Fruit fly (Drosophila melanogaster) whole organism, embryonic: Measurements from ENCODE around the gene CG17633.

Experiments
- Atf-2 ChIP-seq: fragments of 200-800 bp; sonication (Bioruptor generic); optimal IDR thresholded peaks from 2 replicates; lab custom pipeline; 2016; ENCODE audit warnings: missing biosample characterization, missing genetic modification characterization
- BtbVII ChIP-seq: fragments of 200-800 bp; sonication (Bioruptor generic); optimal IDR thresholded peaks from 3 replicates; lab custom pipeline; 2017; ENCODE audit warnings: missing biosample characterization, mild to moderate bottlenecking, missing genetic modification characterization
- CG10543 ChIP-seq: fragments of 200-800 bp; sonication (Bioruptor generic); optimal IDR thresholded peaks from 3 replicates; lab custom pipeline; 2017; ENCODE audit warnings: missing biosample characterization, mild to moderate bottlenecking, missing genetic modification characterization, moderate library complexity
- CG12155 ChIP-seq: fragments of 200-800 bp; sonication (Bioruptor generic); optimal IDR thresholded peaks from 3 replicates; lab custom pipeline; 2016; ENCODE audit warnings: missing biosample characterization, missing genetic modification characterization
- CG13894 ChIP-seq: fragments of 200-800 bp; sonication (Bioruptor generic); optimal IDR thresholded peaks from 3 replicates; lab custom pipeline; 2018; ENCODE audit warnings: missing biosample characterization, mild to moderate bottlenecking, missing genetic modification characterization, moderate library complexity
- CG1603 ChIP-seq: fragments of 200-800 bp; sonication (Bioruptor generic); optimal IDR thresholded peaks from 2 replicates; lab custom pipeline; 2019; ENCODE audit warnings: missing biosample characterization, mild to moderate bottlenecking, missing genetic modification characterization, moderate library complexity
- CG16779 ChIP-seq: fragments of 200-800 bp; sonication (Bioruptor generic); IDR thresholded peaks from 2 replicates; pipeline ENCODE4 v1.3.6; 2022; ENCODE audit warnings: missing biosample characterization, missing genetic modification characterization
- CG2712 ChIP-seq: fragments of 200-800 bp; optimal IDR thresholded peaks from 3 replicates; lab custom pipeline; 2019; ENCODE audit warnings: missing biosample characterization, mild to moderate bottlenecking, missing genetic modification characterization, moderate library complexity
- CG31224 ChIP-seq: fragments of 200-800 bp; sonication (Bioruptor generic); IDR thresholded peaks from 2 replicates; pipeline ENCODE4 v1.3.6; 2022; ENCODE audit warnings: missing biosample characterization, missing genetic modification characterization
- CG5953 ChIP-seq: fragments of 200-800 bp; sonication (Bioruptor generic); IDR thresholded peaks from 2 replicates; pipeline ENCODE4 v1.3.6; 2022; ENCODE audit warnings: missing biosample characterization, missing genetic modification characterization
- CG6683 ChIP-seq: fragments of 200-800 bp; sonication (Bioruptor generic); optimal IDR thresholded peaks from 2 replicates; lab custom pipeline; 2017; ENCODE audit warnings: missing biosample characterization, mild to moderate bottlenecking, missing genetic modification characterization, missing genetic modification reagents
- CG6813 ChIP-seq: fragments of 200-800 bp; sonication (Bioruptor generic); optimal IDR thresholded peaks from 2 replicates; lab custom pipeline; 2017; ENCODE audit warnings: missing biosample characterization, missing genetic modification characterization, mild to moderate bottlenecking, moderate library complexity, missing genetic modification reagents
- CG7839 ChIP-seq: fragments of 200-800 bp; sonication (Bioruptor generic); optimal IDR thresholded peaks from 3 replicates; lab custom pipeline; 2018; ENCODE audit warnings: missing biosample characterization, mild to moderate bottlenecking, missing genetic modification characterization, moderate library complexity
- CG8290 ChIP-seq, 3 experiments: fragments of 200-800 bp; sonication (Bioruptor generic); optimal IDR thresholded peaks; 2 replicates each; lab custom pipeline; 2016 to 2019; ENCODE audit warnings: missing biosample characterization in 3 of 3, missing genetic modification characterization in 3 of 3, mild to moderate bottlenecking in 2 of 3, moderate library complexity in 1 of 3
- CG9797 ChIP-seq: fragments of 200-800 bp; sonication (Bioruptor generic); optimal IDR thresholded peaks from 3 replicates; lab custom pipeline; 2018; ENCODE audit warnings: missing biosample characterization, mild to moderate bottlenecking, missing genetic modification characterization
- CHES-1-like ChIP-seq: fragments of 200-800 bp; sonication (Bioruptor generic); optimal IDR thresholded peaks from 2 replicates; lab custom pipeline; 2016; ENCODE audit warnings: missing biosample characterization, missing genetic modification characterization
- D ChIP-seq, 2 experiments: fragments of 200-800 bp in 1 of 2; fragments of >200 bp in 1 of 2; sonication (Bioruptor generic) in 1 of 2; optimal IDR thresholded peaks; 2 replicates in 1 of 2; 3 replicates in 1 of 2; lab custom pipeline; 2017; ENCODE audit warnings: mild to moderate bottlenecking in 1 of 2, missing biosample characterization in 1 of 2, missing genetic modification characterization in 1 of 2, missing genetic modification reagents in 1 of 2
- Deaf1 ChIP-seq: fragments of 200-800 bp; optimal IDR thresholded peaks from 3 replicates; lab custom pipeline; 2019; ENCODE audit warnings: missing biosample characterization, mild to moderate bottlenecking, missing genetic modification characterization, moderate library complexity
- Drgx ChIP-seq: fragments of 200-800 bp; sonication (Bioruptor generic); IDR thresholded peaks from 2 replicates; pipeline ENCODE4 v1.3.6; 2022; ENCODE audit warnings: missing biosample characterization, missing genetic modification characterization
- Ets65A ChIP-seq: fragments of 200-800 bp; sonication (Bioruptor generic); peaks from one replicate; lab custom pipeline; 2016; ENCODE audit warnings: missing biosample characterization, missing genetic modification characterization
- Rx ChIP-seq: fragments of 200-800 bp; sonication (Bioruptor generic); IDR thresholded peaks from 2 replicates; pipeline ENCODE4 v1.3.6; 2022; ENCODE audit warnings: missing biosample characterization, missing genetic modification characterization
- Taf1 ChIP-seq: fragments of 200-800 bp; sonication (Bioruptor generic); IDR thresholded peaks from 2 replicates; pipeline ENCODE4 v1.3.6; 2022; ENCODE audit warnings: missing biosample characterization, missing genetic modification characterization
- Trl ChIP-seq, 3 experiments: fragments of >200 bp in 2 of 3; fragments of 200-800 bp in 1 of 3; sonication (Bioruptor generic) in 1 of 3; optimal IDR thresholded peaks; 2 replicates in 1 of 3; 3 replicates in 2 of 3; lab custom pipeline; 2016 to 2017; ENCODE audit warnings: missing biosample characterization in 1 of 3, missing genetic modification characterization in 1 of 3
- abd-A ChIP-seq: fragments of 200-800 bp; sonication (Bioruptor generic); optimal IDR thresholded peaks from 3 replicates; lab custom pipeline; 2019; ENCODE audit warnings: missing biosample characterization, mild to moderate bottlenecking, missing genetic modification characterization, moderate library complexity
- bcd ChIP-seq: fragments of 200-800 bp; sonication (Bioruptor generic); optimal IDR thresholded peaks from 2 replicates; lab custom pipeline; 2017; ENCODE audit warnings: missing biosample characterization, mild to moderate bottlenecking, missing genetic modification characterization
- chm ChIP-seq: fragments of 200-800 bp; sonication (Bioruptor generic); IDR thresholded peaks from 2 replicates; pipeline ENCODE4 v1.3.6; 2022; ENCODE audit warnings: missing biosample characterization, missing genetic modification characterization
- en ChIP-seq: fragments of 200-800 bp; sonication (Bioruptor generic); optimal IDR thresholded peaks from 2 replicates; lab custom pipeline; 2016; ENCODE audit warnings: missing biosample characterization, missing genetic modification characterization
- ewg ChIP-seq: fragments of 200-800 bp; sonication (Bioruptor generic); optimal IDR thresholded peaks from 3 replicates; lab custom pipeline; 2017; ENCODE audit warnings: mild to moderate bottlenecking, missing biosample characterization, missing genetic modification reagents, missing genetic modification characterization
- eyg ChIP-seq: fragments of 200-800 bp; sonication (Bioruptor generic); optimal IDR thresholded peaks from 3 replicates; lab custom pipeline; 2016; ENCODE audit warnings: missing biosample characterization, missing genetic modification characterization
- fd102C ChIP-seq: fragments of 200-800 bp; sonication (Bioruptor generic); optimal IDR thresholded peaks from 2 replicates; lab custom pipeline; 2018; ENCODE audit warnings: missing biosample characterization, mild to moderate bottlenecking, missing genetic modification characterization, moderate library complexity
- fru ChIP-seq: fragments of >200 bp; optimal IDR thresholded peaks from 2 replicates; lab custom pipeline; 2017
- gcm ChIP-seq: fragments of 200-800 bp; sonication (Bioruptor generic); optimal IDR thresholded peaks from 2 replicates; lab custom pipeline; 2019; ENCODE audit warnings: missing biosample characterization, mild to moderate bottlenecking, missing genetic modification characterization, moderate library complexity
- gfzf ChIP-seq: fragments of 200-800 bp; sonication (Bioruptor generic); optimal IDR thresholded peaks from 2 replicates; lab custom pipeline; 2016; ENCODE audit warnings: missing biosample characterization, mild to moderate bottlenecking, missing genetic modification characterization, moderate library complexity
- her ChIP-seq: fragments of 200-800 bp; sonication (Bioruptor generic); optimal IDR thresholded peaks from 2 replicates; lab custom pipeline; 2016; ENCODE audit warnings: missing biosample characterization, missing genetic modification characterization
- jigr1 ChIP-seq: fragments of 200-800 bp; sonication (Bioruptor generic); IDR thresholded peaks from 3 replicates; pipeline ENCODE4 v1.3.6; 2022; ENCODE audit warnings: missing biosample characterization, missing genetic modification characterization
- knrl ChIP-seq: fragments of 200-800 bp; sonication (Bioruptor generic); IDR thresholded peaks from 3 replicates; pipeline ENCODE4 v1.3.6; 2022; ENCODE audit warnings: missing biosample characterization, missing genetic modification characterization; ENCODE audit not compliant: partially characterized antibody
- onecut ChIP-seq: fragments of 200-800 bp; sonication (Bioruptor generic); IDR thresholded peaks from 2 replicates; pipeline ENCODE4 v1.3.6; 2022; ENCODE audit warnings: missing biosample characterization, missing genetic modification characterization
- org-1 ChIP-seq: fragments of 200-800 bp; sonication (Bioruptor generic); optimal IDR thresholded peaks from 2 replicates; lab custom pipeline; 2017; ENCODE audit warnings: missing biosample characterization, missing genetic modification characterization
- p53 ChIP-seq: fragments of 200-800 bp; sonication (Bioruptor generic); optimal IDR thresholded peaks from 2 replicates; lab custom pipeline; 2016; ENCODE audit warnings: missing biosample characterization, missing genetic modification characterization
- sim ChIP-seq: fragments of 200-800 bp; sonication (Bioruptor generic); IDR thresholded peaks from 2 replicates; pipeline ENCODE4 v1.3.6; 2022; ENCODE audit warnings: missing biosample characterization, missing genetic modification characterization
- twi ChIP-seq: fragments of 200-800 bp; optimal IDR thresholded peaks from 2 replicates; lab custom pipeline; 2019; ENCODE audit warnings: missing biosample characterization, mild to moderate bottlenecking, missing genetic modification characterization, moderate library complexity
- zfh2 ChIP-seq: fragments of 200-800 bp; sonication (Bioruptor generic); optimal IDR thresholded peaks from 2 replicates; lab custom pipeline; 2016; ENCODE audit warnings: missing biosample characterization, missing genetic modification characterization

The CG17633 gene

dm6 chr2L:9737803-9738202 lies 31.1 kb upstream of the CG17633 start (continued):
- TF ChIP-seq en (GFP tag; lab: Kevin White, UChicago) = no peak
- peak; percentile 23 for TF ChIP-seq CG1603 (tag; lab: Kevin White, UChicago)
- TF ChIP-seq CG2712 (tag; lab: Kevin White, UChicago) = peak; percentile 18
- peak; percentile 33 for TF ChIP-seq bcd (GFP tag; lab: Kevin White, UChicago)

dm6 chr2L:9739685-9740084 lies 29.2 kb upstream of the CG17633 start:
- TF ChIP-seq onecut (GFP tag; lab: Robert Waterston, UW) (peak; percentile 67), CG6683 (no peak)
- TF ChIP-seq, all 482 proteins: peak for 1

- TF ChIP-seq Ets65A (GFP tag; lab: Kevin White, UChicago) (peak; percentile 75), jigr1 (GFP tag; lab: Robert Waterston, UW) (no peak), CG16779 (GFP tag; lab: Robert Waterston, UW) (0 out of 2 replicates have a peak, but pooled peaks have one; percentile 24), BtbVII (GFP tag; lab: Kevin White, UChicago) (no peak), CG13894 (tag; lab: Kevin White, UChicago) (peak; percentile 39), knrl (0 out of 3 replicates have a peak, but pooled peaks have one; percentile 7), CG8290 (GFP tag; optimal IDR thresholded peaks at IDR 0.05; lab: Kevin White, UChicago) (no peak), CG8290 (tag; optimal IDR thresholded peaks at IDR 0.05; lab: Kevin White, UChicago) (peak in 1 of 2 experiments; percentile 27), CHES-1-like (GFP tag; lab: Kevin White, UChicago) (no peak), ewg (GFP tag; lab: Kevin White, UChicago) (peak; percentile 49), Deaf1 (tag; lab: Kevin White, UChicago) (peak; percentile 92), abd-A (tag; lab: Kevin White, UChicago) (peak; percentile 64), CG10543 (peak; percentile 1), CG31224 (GFP tag; lab: Robert Waterston, UW) (0 out of 2 replicates have a peak, but pooled peaks have one; percentile 9), CG7839 (tag; lab: Kevin White, UChicago) (no peak)
Measured at dm6 chr2L:9743823-9744222, 25.0 kb upstream of the CG17633 start.

dm6 chr2L:9744634-9745033 lies 24.2 kb upstream of the CG17633 start:
- TF ChIP-seq her (GFP tag; lab: Kevin White, UChicago) (no peak), zfh2 (no peak), fd102C (GFP tag; lab: Kevin White, UChicago) (no peak), Taf1 (GFP tag; lab: Robert Waterston, UW) (no peak), eyg (GFP tag; lab: Kevin White, UChicago) (no peak), jigr1 (GFP tag; lab: Robert Waterston, UW) (no peak), Trl (optimal IDR thresholded peaks at IDR 0.05; lab: Kevin White, UChicago) (peak; percentile 39 to 75), Trl (GFP tag; optimal IDR thresholded peaks at IDR 0.05; lab: Kevin White, UChicago) (no peak), CG5953 (GFP tag; lab: Robert Waterston, UW) (no peak), fru (no peak), Rx (GFP tag; lab: Robert Waterston, UW) (no peak), Atf-2 (no peak), p53 (GFP tag; lab: Kevin White, UChicago) (no peak), chm (no peak), gcm (GFP tag; lab: Kevin White, UChicago) (no peak), Deaf1 (tag; lab: Kevin White, UChicago) (peak; percentile 72), abd-A (tag; lab: Kevin White, UChicago) (no peak), Drgx (GFP tag; lab: Robert Waterston, UW) (peak; percentile 19; the same call in 1 of the 2 replicates), twi (tag; lab: Kevin White, UChicago) (no peak), sim (GFP tag; lab: Robert Waterston, UW) (no peak), CG12155 (GFP tag; lab: Kevin White, UChicago) (no peak), D (optimal IDR thresholded peaks at IDR 0.05; lab: Kevin White, UChicago) (no peak), D (GFP tag; optimal IDR thresholded peaks at IDR 0.05; lab: Kevin White, UChicago) (no peak), CG6813 (GFP tag; lab: Kevin White, UChicago) (no peak), CG9797 (GFP tag; lab: Kevin White, UChicago) (no peak), gfzf (GFP tag; lab: Kevin White, UChicago) (no peak), org-1 (GFP tag; lab: Kevin White, UChicago) (no peak)
